Worm (Caenorhabditis elegans): ENCODE data around the gene ctl-1.

DNA sequence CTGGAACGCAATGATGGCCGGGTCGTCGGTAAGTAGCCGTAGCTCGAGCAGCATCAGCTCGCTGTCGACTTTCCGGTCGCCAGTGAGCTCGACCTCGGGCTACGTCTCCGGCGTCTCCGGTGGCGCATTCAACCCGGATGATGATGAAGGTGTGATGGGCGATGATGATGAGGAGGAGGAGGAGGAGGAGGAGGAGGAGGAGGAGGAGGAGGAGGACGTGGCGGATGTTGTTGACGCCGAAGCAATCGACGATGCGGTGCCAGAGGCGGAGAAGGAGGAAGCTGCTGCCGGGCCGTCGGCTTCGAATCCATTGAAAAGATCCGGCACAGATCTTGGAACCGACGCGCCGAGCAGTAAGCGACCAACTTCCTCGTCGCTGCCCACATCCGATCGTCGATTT is 13.2 kb upstream of the ctl-1 start:
- TF ChIP-seq dao-5 (tag; optimal IDR thresholded peaks at IDR 0.05) (no peak), him-1 (tag; optimal IDR thresholded peaks at IDR 0.05) (no peak), W03F9.2 (tag; optimal IDR thresholded peaks at IDR 0.05) (no peak)

Data from whole organism, L4/young adult.